Worm (Caenorhabditis elegans): ENCODE measurements around the gene F59F4.3.

- TF ChIP-seq let-526 (GFP tag; IDR thresholded peaks at IDR 0.05) (no peak), nfya-2 (GFP tag; IDR thresholded peaks at IDR 0.05) (no peak), F22D6.2 (tag; optimal IDR thresholded peaks at IDR 0.05) (no peak), aptf-3 (GFP tag; IDR thresholded peaks at IDR 0.05) (no peak), C17E4.6 (GFP tag; IDR thresholded peaks at IDR 0.05) (no peak), efl-1 (GFP tag; optimal IDR thresholded peaks at IDR 0.05) (no peak), Y56A3A.18 (GFP tag; IDR thresholded peaks at IDR 0.05) (no peak), ama-1 (optimal IDR thresholded peaks at IDR 0.05) (no peak), ama-1 (GFP tag; optimal IDR thresholded peaks at IDR 0.05) (no peak)
Observed at ce11 chrX:15856853-15857252, 9.5 kb upstream of the F59F4.3 start, which contains the start of gene F53H4.2.
